Worm (Caenorhabditis elegans): Measurements from ENCODE around the gene tba-9.

Gene tba-9

ce11 chrX:3258842-3259241 lies 6.2 kb downstream of the tba-9 start, which contains the start of gene lbp-1:
Gene lbp-1 (plus strand): TSS chrX:3259142.
- TF ChIP-seq arid-1 (GFP tag; conservative IDR thresholded peaks at IDR 0.05) (no peak), gei-8 (GFP tag; optimal IDR thresholded peaks at IDR 0.05) (no peak), hlh-30 (tag; optimal IDR thresholded peaks at IDR 0.05; ENCODE audit: insufficient read depth) (no peak), ceh-20 (GFP tag; IDR thresholded peaks at IDR 0.05) (no peak), T20F7.1 (GFP tag; optimal IDR thresholded peaks at IDR 0.05) (no peak), mes-2 (tag; optimal IDR thresholded peaks at IDR 0.05; ENCODE audit: poor library complexity, severe bottlenecking) (no peak), pqm-1 (tag; optimal IDR thresholded peaks at IDR 0.05) (no peak), ztf-7 (tag; optimal IDR thresholded peaks at IDR 0.05) (no peak), dmd-6 (GFP tag; IDR thresholded peaks at IDR 0.05) (no peak), nhr-6 (tag; optimal IDR thresholded peaks at IDR 0.05) (no peak), vab-7 (GFP tag; IDR thresholded peaks at IDR 0.05) (no peak), Y5F2A.4 (GFP tag; optimal IDR thresholded peaks at IDR 0.05) (no peak), egl-27 (tag; optimal IDR thresholded peaks at IDR 0.05) (no peak), R02D3.7 (tag; optimal IDR thresholded peaks at IDR 0.05) (no peak), tag-97 (GFP tag; IDR thresholded peaks at IDR 0.05) (no peak), zip-11 (GFP tag; IDR thresholded peaks at IDR 0.05) (no peak)

ce11 chrX:3260509-3260908 lies 7.9 kb downstream of the tba-9 start, which contains the start of gene lbp-2:
Gene lbp-2 (plus strand): TSS chrX:3260610.
- peak in 1 of 2 experiments; percentile 76 for TF ChIP-seq daf-16 (GFP tag; optimal IDR thresholded peaks at IDR 0.05)
- no peak for TF ChIP-seq daf-16 (tag; optimal IDR thresholded peaks at IDR 0.05)
- no peak for TF ChIP-seq Y75B8A.6 (GFP tag; IDR thresholded peaks at IDR 0.05)

- no peak for TF ChIP-seq hmg-1.1 (GFP tag; IDR thresholded peaks at IDR 0.05)
- peak in 1 of 2 experiments; percentile 34 for TF ChIP-seq unc-62 (GFP tag; optimal IDR thresholded peaks at IDR 0.05 in 1 of 2)
- no peak for TF ChIP-seq unc-62 (tag; optimal IDR thresholded peaks at IDR 0.05)
These were observed 10.0 kb downstream of the tba-9 start, which contains the start of gene fbxb-71 for ce11 chrX:3262600-3262999. Gene fbxb-71 (plus strand): TSS chrX:3262900.

- TF ChIP-seq D1046.2 (GFP tag; IDR thresholded peaks at IDR 0.05): no peak
- TF ChIP-seq fkh-10 (GFP tag; optimal IDR thresholded peaks at IDR 0.05): no peak
- TF ChIP-seq php-3 (GFP tag; IDR thresholded peaks at IDR 0.05): no peak
- TF ChIP-seq egl-43 (GFP tag; IDR thresholded peaks at IDR 0.05): no peak
- no peak for TF ChIP-seq set-16 (GFP tag; IDR thresholded peaks at IDR 0.05)
- TF ChIP-seq lim-7 (GFP tag; IDR thresholded peaks at IDR 0.05): no peak
- TF ChIP-seq ztf-7 (tag; optimal IDR thresholded peaks at IDR 0.05): no peak
- no peak for TF ChIP-seq jun-1 (tag; optimal IDR thresholded peaks at IDR 0.05)
These were observed 18.2 kb downstream of the tba-9 start, which contains the start of gene sul-1 for ce11 chrX:3270806-3271205. Gene sul-1 (minus strand): TSS chrX:3270906.

- TF ChIP-seq nhr-77 (tag; optimal IDR thresholded peaks at IDR 0.05) (no peak), nhr-237 (tag; optimal IDR thresholded peaks at IDR 0.05) (no peak), dmd-6 (GFP tag; IDR thresholded peaks at IDR 0.05) (no peak), F44E2.7 (GFP tag; IDR thresholded peaks at IDR 0.05) (no peak), Y48G9A.11 (GFP tag; IDR thresholded peaks at IDR 0.05) (no peak), cey-2 (tag; optimal IDR thresholded peaks at IDR 0.05; ENCODE audit: borderline replicate concordance, insufficient read depth) (no peak), mxl-2 (GFP tag; conservative IDR thresholded peaks at IDR 0.05) (no peak), F37D6.2 (tag; optimal IDR thresholded peaks at IDR 0.05) (no peak), vab-7 (GFP tag; IDR thresholded peaks at IDR 0.05) (no peak), nhr-102 (tag; optimal IDR thresholded peaks at IDR 0.05) (no peak), fos-1 (tag; optimal IDR thresholded peaks at IDR 0.05) (no peak), rbr-2 (tag; optimal IDR thresholded peaks at IDR 0.05) (no peak), nhr-6 (tag; optimal IDR thresholded peaks at IDR 0.05) (no peak), ceh-62 (tag; optimal IDR thresholded peaks at IDR 0.05) (no peak), unc-39 (tag; optimal IDR thresholded peaks at IDR 0.05) (no peak), php-3 (GFP tag; IDR thresholded peaks at IDR 0.05) (no peak), lin-15B (tag; optimal IDR thresholded peaks at IDR 0.05) (no peak), lin-29 (GFP tag; IDR thresholded peaks at IDR 0.05) (no peak), daf-19 (GFP tag; conservative IDR thresholded peaks at IDR 0.05) (no peak), T20F7.1 (GFP tag; optimal IDR thresholded peaks at IDR 0.05) (no peak)
These were observed 19.1 kb downstream of the tba-9 start, which contains the start of gene K09C4.9 for ce11 chrX:3271673-3272072. Gene K09C4.9 (minus strand): TSS chrX:3271773.

Data from whole organism, L4 larva.